Fruit fly (Drosophila melanogaster) whole organism: Measurements from ENCODE around the gene CG14042.

Experiments
- CG8478 ChIP-seq: fragments of >200 bp; optimal IDR thresholded peaks from 2 replicates; lab custom pipeline; 2018; ENCODE audit warnings: inconsistent platforms
- Dll ChIP-seq: fragments of >200 bp; optimal IDR thresholded peaks from 2 replicates; lab custom pipeline; 2017
- EcR ChIP-seq, 2 experiments: fragments of >200 bp; optimal IDR thresholded peaks; 2 replicates each; lab custom pipeline; 2017; ENCODE audit warnings: missing biosample characterization in 2 of 2, missing genetic modification characterization in 2 of 2, missing genetic modification reagents in 2 of 2
- pan ChIP-seq: fragments of >200 bp; optimal IDR thresholded peaks from 2 replicates; lab custom pipeline; 2017
- psq ChIP-seq: fragments of >200 bp; optimal IDR thresholded peaks from 2 replicates; lab custom pipeline; 2017

- no peak for TF ChIP-seq Dll (lab: Kevin White, UChicago)
- TF ChIP-seq CG8478 (lab: Kevin White, UChicago) = no peak
- no peak for TF ChIP-seq psq (lab: Kevin White, UChicago)
- TF ChIP-seq pan = no peak
- TF ChIP-seq EcR (GFP tag; optimal IDR thresholded peaks at IDR 0.05; lab: Kevin White, UChicago) = no peak
Measured at dm6 chr2L:5020479-5020878, 17.0 kb upstream of the CG14042 start.
